Worm (Caenorhabditis elegans) whole organism, L3 larva: Measurements from ENCODE around the gene F02D10.6.

Experiments used
- R02D3.7 ChIP-seq: fragments of 150-350 bp; optimal IDR thresholded peaks from 2 replicates; lab custom pipeline; 2014; ENCODE audit warnings: missing biosample characterization, missing genetic modification characterization
- ZK546.5 ChIP-seq: sonication (generic microtip); optimal IDR thresholded peaks from 2 replicates; lab custom pipeline; 2017; ENCODE audit warnings: missing biosample characterization, missing genetic modification characterization
- aly-2 ChIP-seq: fragments of 150-350 bp; optimal IDR thresholded peaks from 2 replicates; lab custom pipeline; 2014; ENCODE audit warnings: missing biosample characterization, missing genetic modification characterization
- ama-1 ChIP-seq: fragments of 150-350 bp; optimal IDR thresholded peaks from 2 replicates; lab custom pipeline; 2018
- ceh-16 ChIP-seq: sonication (generic microtip); optimal IDR thresholded peaks from 2 replicates; lab custom pipeline; 2017; ENCODE audit warnings: missing biosample characterization, missing genetic modification characterization
- ceh-28 ChIP-seq: fragments of 150-350 bp; optimal IDR thresholded peaks from 2 replicates; lab custom pipeline; 2014; ENCODE audit warnings: missing biosample characterization, missing genetic modification reagents, missing genetic modification characterization
- ceh-82 ChIP-seq: fragments of 150-350 bp; optimal IDR thresholded peaks from 2 replicates; lab custom pipeline; 2014; ENCODE audit warnings: missing biosample characterization, missing genetic modification characterization
- ceh-9 ChIP-seq: sonication (generic microtip); optimal IDR thresholded peaks from 2 replicates; lab custom pipeline; 2018; ENCODE audit warnings: missing biosample characterization, missing genetic modification characterization
- daf-12 ChIP-seq: fragments of 150-350 bp; optimal IDR thresholded peaks from 2 replicates; lab custom pipeline; 2014; ENCODE audit warnings: missing biosample characterization, missing genetic modification reagents, missing genetic modification characterization
- egl-27 ChIP-seq: sonication (generic microtip); optimal IDR thresholded peaks from 4 replicates; lab custom pipeline; 2017; ENCODE audit warnings: missing biosample characterization, missing genetic modification reagents, missing genetic modification characterization
- egl-5 ChIP-seq: fragments of 150-350 bp; optimal IDR thresholded peaks from 2 replicates; lab custom pipeline; 2017; ENCODE audit warnings: missing biosample characterization, missing genetic modification reagents, missing genetic modification characterization, inconsistent platforms
- elt-1 ChIP-seq: fragments of 150-350 bp; optimal IDR thresholded peaks from 2 replicates; lab custom pipeline; 2014; ENCODE audit warnings: missing biosample characterization, missing genetic modification characterization
- elt-2 ChIP-seq: sonication (generic microtip); optimal IDR thresholded peaks from 2 replicates; lab custom pipeline; 2016; ENCODE audit warnings: missing genetic modification reagents, mild to moderate bottlenecking, missing genetic modification characterization, missing compliant biosample characterization
- elt-3 ChIP-seq, 3 experiments: fragments of 150-350 bp in 1 of 3; sonication (generic microtip) in 2 of 3; optimal IDR thresholded peaks; 2 replicates in 2 of 3; 4 replicates in 1 of 3; lab custom pipeline; 2014 to 2017; ENCODE audit warnings: missing biosample characterization in 3 of 3, missing genetic modification characterization in 3 of 3
- eor-1 ChIP-seq, 2 experiments: fragments of 150-350 bp; optimal IDR thresholded peaks; 2 replicates each; lab custom pipeline; 2014 to 2018; ENCODE audit warnings: missing biosample characterization in 2 of 2, missing genetic modification characterization in 2 of 2
- fkh-10 ChIP-seq: sonication (generic microtip); optimal IDR thresholded peaks from 2 replicates; lab custom pipeline; 2017; ENCODE audit warnings: missing biosample characterization, missing genetic modification reagents, missing genetic modification characterization
- fkh-2 ChIP-seq: fragments of 150-350 bp; optimal IDR thresholded peaks from 2 replicates; lab custom pipeline; 2014; ENCODE audit warnings: missing biosample characterization, missing genetic modification reagents, missing genetic modification characterization
- fos-1 ChIP-seq: fragments of 150-350 bp; optimal IDR thresholded peaks from 2 replicates; lab custom pipeline; 2014; ENCODE audit warnings: missing biosample characterization, missing genetic modification characterization
- hmg-11 ChIP-seq: sonication (generic microtip); optimal IDR thresholded peaks from 2 replicates; lab custom pipeline; 2016; ENCODE audit warnings: missing genetic modification characterization, missing compliant biosample characterization
- jun-1 ChIP-seq: fragments of 150-350 bp; optimal IDR thresholded peaks from 2 replicates; lab custom pipeline; 2014; ENCODE audit warnings: missing biosample characterization, missing genetic modification reagents, missing genetic modification characterization
- lin-15B ChIP-seq: fragments of 150-350 bp; optimal IDR thresholded peaks from 2 replicates; lab custom pipeline; 2014; ENCODE audit warnings: missing biosample characterization, missing genetic modification characterization
- lin-39 ChIP-seq: fragments of 150-350 bp; optimal IDR thresholded peaks from 2 replicates; lab custom pipeline; 2018; ENCODE audit warnings: missing biosample characterization, missing genetic modification reagents, missing genetic modification characterization
- lsy-12 ChIP-seq: sonication (generic microtip); optimal IDR thresholded peaks from 2 replicates; lab custom pipeline; 2016; ENCODE audit warnings: mild to moderate bottlenecking, missing genetic modification characterization, missing compliant biosample characterization
- mdl-1 ChIP-seq: fragments of 150-350 bp; optimal IDR thresholded peaks from 2 replicates; lab custom pipeline; 2014; ENCODE audit warnings: missing biosample characterization, missing genetic modification characterization
- mml-1 ChIP-seq: fragments of 150-350 bp; sonication (generic microtip); optimal IDR thresholded peaks from 3 replicates; lab custom pipeline; 2014; ENCODE audit warnings: missing biosample characterization, missing genetic modification characterization
- nfya-1 ChIP-seq: sonication (generic microtip); optimal IDR thresholded peaks from 2 replicates; lab custom pipeline; 2017; ENCODE audit warnings: missing genetic modification characterization, mild to moderate bottlenecking, missing compliant biosample characterization, antibody characterized with exemption, moderate library complexity; ENCODE audit not compliant: insufficient read depth
- nhr-11 ChIP-seq: fragments of 150-350 bp; optimal IDR thresholded peaks from 2 replicates; lab custom pipeline; 2014; ENCODE audit warnings: missing biosample characterization, missing genetic modification characterization
- nhr-12 ChIP-seq: fragments of 150-350 bp; optimal IDR thresholded peaks from 2 replicates; lab custom pipeline; 2014; ENCODE audit warnings: missing biosample characterization, missing genetic modification characterization
- nhr-23 ChIP-seq: fragments of 150-350 bp; optimal IDR thresholded peaks from 2 replicates; lab custom pipeline; 2014; ENCODE audit warnings: missing biosample characterization, missing genetic modification reagents, missing genetic modification characterization
- nhr-237 ChIP-seq: fragments of 150-350 bp; optimal IDR thresholded peaks from 2 replicates; lab custom pipeline; 2014; ENCODE audit warnings: missing biosample characterization, missing genetic modification characterization
- nhr-25 ChIP-seq: sonication (generic microtip); optimal IDR thresholded peaks from 2 replicates; lab custom pipeline; 2017; ENCODE audit warnings: missing biosample characterization, missing genetic modification characterization
- nhr-28 ChIP-seq: fragments of 150-350 bp; optimal IDR thresholded peaks from 2 replicates; lab custom pipeline; 2014; ENCODE audit warnings: missing biosample characterization, missing genetic modification characterization
- nhr-43 ChIP-seq: sonication (generic microtip); optimal IDR thresholded peaks from 2 replicates; lab custom pipeline; 2016; ENCODE audit warnings: mild to moderate bottlenecking, missing genetic modification characterization, missing compliant biosample characterization; ENCODE audit not compliant: poor library complexity, severe bottlenecking
- nhr-67 ChIP-seq: fragments of 150-350 bp; optimal IDR thresholded peaks from 2 replicates; lab custom pipeline; 2014; ENCODE audit warnings: missing biosample characterization, missing genetic modification characterization
- nhr-76 ChIP-seq: fragments of 150-350 bp; sonication (generic microtip); optimal IDR thresholded peaks from 5 replicates; lab custom pipeline; 2014; ENCODE audit warnings: missing biosample characterization, missing genetic modification characterization
- nhr-77 ChIP-seq: fragments of 150-350 bp; optimal IDR thresholded peaks from 2 replicates; lab custom pipeline; 2014; ENCODE audit warnings: missing biosample characterization, missing genetic modification characterization
- pha-4 ChIP-seq: fragments of 150-350 bp; optimal IDR thresholded peaks from 2 replicates; lab custom pipeline; 2014; ENCODE audit warnings: missing biosample characterization, missing genetic modification reagents, missing genetic modification characterization
- pqm-1 ChIP-seq: fragments of 150-350 bp; optimal IDR thresholded peaks from 2 replicates; lab custom pipeline; 2017; ENCODE audit warnings: missing biosample characterization, missing genetic modification characterization, inconsistent platforms
- sea-2 ChIP-seq: fragments of 150-350 bp; sonication (generic microtip); optimal IDR thresholded peaks from 4 replicates; lab custom pipeline; 2014; ENCODE audit warnings: missing biosample characterization, missing genetic modification reagents, missing genetic modification characterization
- skn-1 ChIP-seq: fragments of 150-350 bp; optimal IDR thresholded peaks from 2 replicates; lab custom pipeline; 2014; ENCODE audit warnings: missing biosample characterization, missing genetic modification characterization
- snpc-4 ChIP-seq: fragments of 150-350 bp; optimal IDR thresholded peaks from 2 replicates; lab custom pipeline; 2014; ENCODE audit warnings: missing biosample characterization, missing genetic modification characterization
- tbx-2 ChIP-seq: sonication (generic microtip); optimal IDR thresholded peaks from 2 replicates; lab custom pipeline; 2016; ENCODE audit warnings: mild to moderate bottlenecking, missing genetic modification characterization, missing compliant biosample characterization
- unc-39 ChIP-seq: sonication (generic microtip); optimal IDR thresholded peaks from 4 replicates; lab custom pipeline; 2017; ENCODE audit warnings: missing biosample characterization, missing genetic modification characterization
- unc-62 ChIP-seq: fragments of 150-350 bp; sonication (generic microtip); optimal IDR thresholded peaks from 4 replicates; lab custom pipeline; 2014; ENCODE audit warnings: missing biosample characterization, missing genetic modification reagents, missing genetic modification characterization
- zag-1 ChIP-seq: fragments of 150-350 bp; optimal IDR thresholded peaks from 2 replicates; lab custom pipeline; 2014; ENCODE audit warnings: missing biosample characterization, missing genetic modification characterization
- ztf-11 ChIP-seq: fragments of 150-350 bp; optimal IDR thresholded peaks from 2 replicates; lab custom pipeline; 2014; ENCODE audit warnings: missing biosample characterization, missing genetic modification characterization
- ztf-4 ChIP-seq: fragments of 150-350 bp; optimal IDR thresholded peaks from 2 replicates; lab custom pipeline; 2014; ENCODE audit warnings: missing biosample characterization, missing genetic modification characterization

The F02D10.6 gene

ce11 chrX:13446418-13446817 lies 5.1 kb downstream of the F02D10.6 start, which contains the start of gene set-8:
TSS of gene set-8 (plus strand) at chrX:13446718.
- no peak for TF ChIP-seq nhr-237 (tag; lab: Kevin White, UChicago)
- no peak for TF ChIP-seq pha-4
- TF ChIP-seq nhr-23 (tag; lab: Kevin White, UChicago) = no peak
- TF ChIP-seq nhr-43 = no peak
- TF ChIP-seq egl-27 = no peak
- no peak for TF ChIP-seq ceh-16 (tag; lab: Kevin White, UChicago)
- TF ChIP-seq mml-1 (tag; lab: Kevin White, UChicago) = no peak
- TF ChIP-seq snpc-4 = no peak

- TF ChIP-seq elt-2 = no peak
- TF ChIP-seq, all 47 proteins: peak for 0
Measured at ce11 chrX:13444267-13444666, 7.2 kb downstream of the F02D10.6 start.

DNA sequence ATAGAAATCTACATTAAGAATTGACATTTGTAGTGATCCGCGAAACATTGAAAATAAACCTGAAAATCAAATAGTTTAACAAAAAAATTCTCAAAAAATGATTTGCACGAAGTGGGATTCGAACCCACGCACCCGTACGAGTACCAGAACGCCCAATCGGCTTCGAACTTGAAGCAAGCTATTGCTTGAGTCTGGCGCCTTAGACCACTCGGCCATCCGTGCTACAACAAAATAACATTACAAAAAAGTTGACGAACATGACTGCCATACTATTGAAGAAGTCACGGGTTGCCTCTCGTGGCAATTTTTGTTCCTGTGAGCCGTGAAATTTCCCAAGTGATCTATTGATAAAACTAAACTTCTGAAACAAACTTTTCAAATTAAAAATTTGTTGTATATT lies 8.2 kb downstream of the F02D10.6 start:
- TF ChIP-seq R02D3.7 (tag; lab: Kevin White, UChicago) (no peak), ztf-11 (tag; lab: Kevin White, UChicago) (no peak)

- TF ChIP-seq lin-39 (tag; lab: Kevin White, UChicago) = peak; percentile 33
- TF ChIP-seq egl-5 (tag; lab: Kevin White, UChicago) = no peak
- TF ChIP-seq ama-1 = no peak
- no peak for TF ChIP-seq ztf-11 (tag; lab: Kevin White, UChicago)
- TF ChIP-seq nhr-43 = peak; percentile 17
- peak; percentile 44 for TF ChIP-seq ceh-82 (tag; lab: Kevin White, UChicago)
- TF ChIP-seq nfya-1 (tag; lab: Kevin White, UChicago) = no peak
- no peak for TF ChIP-seq nhr-77 (tag; lab: Kevin White, UChicago)
- TF ChIP-seq nhr-11 = no peak
- peak; percentile 26 for TF ChIP-seq hmg-11 (tag; lab: Kevin White, UChicago)
- TF ChIP-seq egl-27 = no peak
- no peak for TF ChIP-seq nhr-12 (tag; lab: Kevin White, UChicago)
- no peak for TF ChIP-seq jun-1 (tag; lab: Kevin White, UChicago)
- no peak for TF ChIP-seq daf-12 (tag; lab: Kevin White, UChicago)
- no peak for TF ChIP-seq nhr-28
- TF ChIP-seq R02D3.7 (tag; lab: Kevin White, UChicago) = no peak
- TF ChIP-seq nhr-67 (tag; lab: Kevin White, UChicago) = no peak
- no peak for TF ChIP-seq elt-1 (tag; lab: Kevin White, UChicago)
- peak; percentile 54 for TF ChIP-seq pha-4
- no peak for TF ChIP-seq ZK546.5 (tag; lab: Kevin White, UChicago)
- TF ChIP-seq sea-2 (GFP tag; lab: Kevin White, UChicago) = no peak
- TF ChIP-seq eor-1 (tag; optimal IDR thresholded peaks at IDR 0.05; lab: Kevin White, UChicago) = no peak
- TF ChIP-seq skn-1 (tag; lab: Kevin White, UChicago) = peak; percentile 15
- no peak for TF ChIP-seq zag-1 (tag; lab: Kevin White, UChicago)
- TF ChIP-seq tbx-2 (tag; lab: Kevin White, UChicago) = peak; percentile 44
- no peak for TF ChIP-seq fkh-10 (GFP tag; lab: Kevin White, UChicago)
- no peak for TF ChIP-seq ceh-9 (tag; lab: Kevin White, UChicago)
- peak; percentile 27 for TF ChIP-seq nhr-23 (tag; lab: Kevin White, UChicago)
- TF ChIP-seq pqm-1 (tag; lab: Kevin White, UChicago) = no peak
- no peak for TF ChIP-seq lin-15B (tag; lab: Kevin White, UChicago)
- peak; percentile 23 for TF ChIP-seq elt-2
- no peak for TF ChIP-seq snpc-4
- TF ChIP-seq ztf-4 (tag; lab: Kevin White, UChicago) = no peak
- TF ChIP-seq lsy-12 (tag; lab: Kevin White, UChicago) = peak; percentile 44
- TF ChIP-seq aly-2 (tag; lab: Kevin White, UChicago) = no peak
- no peak for TF ChIP-seq fos-1 (tag; lab: Kevin White, UChicago)
- no peak for TF ChIP-seq ceh-16 (tag; lab: Kevin White, UChicago)
- no peak for TF ChIP-seq unc-62
- no peak for TF ChIP-seq mdl-1
- no peak for TF ChIP-seq nhr-76 (tag; lab: Kevin White, UChicago)
- no peak for TF ChIP-seq elt-3 (tag; optimal IDR thresholded peaks at IDR 0.05; lab: Kevin White, UChicago)
- no peak for TF ChIP-seq nhr-25 (tag; lab: Kevin White, UChicago)
- no peak for TF ChIP-seq nhr-237 (tag; lab: Kevin White, UChicago)
- TF ChIP-seq fkh-2 (tag; lab: Kevin White, UChicago) = no peak
- TF ChIP-seq unc-39 = no peak
- peak; percentile 21 for TF ChIP-seq ceh-28 (tag; lab: Kevin White, UChicago)
- no peak for TF ChIP-seq mml-1 (tag; lab: Kevin White, UChicago)
Measured at ce11 chrX:13442446-13442845, 9.0 kb downstream of the F02D10.6 start.
